Worm (Caenorhabditis elegans): ENCODE data around the gene C09B8.8.

- no peak for TF ChIP-seq snpc-4 (GFP tag; optimal IDR thresholded peaks at IDR 0.05)
- no peak for TF ChIP-seq snpc-4 (tag; optimal IDR thresholded peaks at IDR 0.05)
- no peak for TF ChIP-seq lin-54 (GFP tag; optimal IDR thresholded peaks at IDR 0.05)
- TF ChIP-seq lin-26 (GFP tag; IDR thresholded peaks at IDR 0.05): no peak
- TF ChIP-seq unc-62 (GFP tag; optimal IDR thresholded peaks at IDR 0.05): no peak
- TF ChIP-seq nhr-27 (tag; optimal IDR thresholded peaks at IDR 0.05): no peak
- no peak for TF ChIP-seq ama-1 (optimal IDR thresholded peaks at IDR 0.05)
- no peak for TF ChIP-seq ama-1 (GFP tag; optimal IDR thresholded peaks at IDR 0.05)
- TF ChIP-seq B0035.1 (tag; optimal IDR thresholded peaks at IDR 0.05): no peak
- TF ChIP-seq F49E8.2 (tag; optimal IDR thresholded peaks at IDR 0.05; ENCODE audit: insufficient read depth): no peak
- TF ChIP-seq snpc-1.1 (tag; optimal IDR thresholded peaks at IDR 0.05; ENCODE audit: insufficient read depth): no peak
- TF ChIP-seq ceh-58 (GFP tag; IDR thresholded peaks at IDR 0.05): no peak
These were observed 40.1 kb upstream of the C09B8.8 start for ce11 chrX:5975228-5975627.
